Worm (Caenorhabditis elegans) whole organism, L4/young adult: ENCODE results near the gene F43C11.10.

Experiments used
- W03F9.2 ChIP-seq: fragments of 150-350 bp; optimal IDR thresholded peaks from 2 replicates; lab custom pipeline; 2014; ENCODE audit warnings: missing biosample characterization, missing genetic modification characterization
- dao-5 ChIP-seq: sonication (generic microtip); optimal IDR thresholded peaks from 2 replicates; lab custom pipeline; 2016; ENCODE audit warnings: missing genotype, missing genetic modification characterization, moderate library complexity, missing compliant biosample characterization
- him-1 ChIP-seq: sonication (generic microtip); optimal IDR thresholded peaks from 2 replicates; lab custom pipeline; 2016; ENCODE audit warnings: missing genotype, missing genetic modification reagents, missing genetic modification characterization, missing compliant biosample characterization

DNA sequence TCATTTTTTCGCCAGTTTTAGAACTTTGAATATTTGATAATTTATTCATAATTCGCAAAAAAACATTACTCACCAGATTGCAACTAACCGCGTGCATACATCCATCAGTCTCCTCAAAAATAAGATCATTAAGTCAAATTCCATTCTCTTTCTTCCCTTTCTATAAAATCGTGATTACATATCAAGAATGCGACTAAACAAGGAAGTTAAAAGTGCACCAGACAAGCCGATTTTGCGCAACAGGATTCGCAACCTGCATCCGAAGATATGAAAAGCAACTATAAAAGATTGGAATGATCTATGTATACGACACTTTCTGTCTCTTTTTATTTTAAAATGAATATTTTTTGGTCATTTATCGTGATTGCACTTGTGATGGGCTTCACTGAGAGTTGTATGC is 16.5 kb upstream of the F43C11.10 start, which contains the start of gene hpo-25:
- TF ChIP-seq him-1 (tag; lab: Kevin White, UChicago) (no peak), dao-5 (tag; lab: Kevin White, UChicago) (no peak), W03F9.2 (tag; lab: Kevin White, UChicago) (no peak)
